Fruit fly (Drosophila melanogaster): ENCODE results near the gene rin.

rin gene

DNA sequence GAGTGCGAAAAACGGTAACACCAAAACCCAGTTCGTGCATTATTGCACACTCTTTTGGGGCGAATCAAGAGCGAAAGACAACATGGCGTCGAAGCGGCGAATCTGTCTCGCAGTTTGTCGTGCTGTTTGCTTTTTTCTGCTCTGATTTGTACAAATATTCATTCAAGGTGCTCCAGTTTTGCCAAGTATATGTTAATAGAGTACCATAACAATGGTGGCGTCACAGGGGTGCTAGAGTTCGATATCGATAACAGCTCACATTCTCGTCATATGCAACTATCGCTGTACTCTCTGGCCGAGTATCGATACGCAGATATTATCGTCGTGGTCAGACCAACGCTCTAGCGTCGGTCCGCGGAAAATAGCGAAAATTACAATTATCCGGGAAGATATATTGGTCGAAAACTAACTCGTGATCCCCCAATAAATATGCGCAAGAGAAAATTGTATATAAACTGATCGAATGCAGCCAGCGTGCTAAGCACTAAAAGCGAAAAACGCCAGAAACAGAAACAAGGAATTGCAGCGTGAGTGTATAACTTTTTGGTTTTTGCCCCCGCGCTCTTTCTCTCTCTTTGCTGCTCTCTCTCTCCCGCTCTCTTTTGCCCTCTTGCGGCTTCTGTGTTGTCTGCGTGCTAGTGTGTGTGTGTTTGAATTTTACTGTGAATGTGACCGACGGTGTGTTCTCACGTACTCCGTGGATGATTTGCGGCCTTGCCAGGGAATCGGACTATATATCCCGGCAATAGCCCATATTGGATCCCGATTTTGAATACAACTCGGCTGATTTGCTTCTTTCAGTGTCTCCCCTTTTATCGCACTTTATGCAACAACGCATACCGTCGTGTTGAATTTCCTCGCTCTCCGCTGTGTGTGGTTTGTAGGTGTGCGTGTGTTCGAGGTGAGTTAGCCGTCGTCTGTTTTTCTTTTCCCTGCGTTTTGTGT lies 37.1 kb downstream of the rin start, which contains the start of gene flfl:
Gene flfl, plus strand, starts transcription at position 298 of the 945 bp plus-strand sequence.
- TF ChIP-seq Dll (optimal IDR thresholded peaks at IDR 0.05) (peak; percentile 94), psq (optimal IDR thresholded peaks at IDR 0.05) (no peak), CG8478 (optimal IDR thresholded peaks at IDR 0.05) (peak; percentile 7)

DNA sequence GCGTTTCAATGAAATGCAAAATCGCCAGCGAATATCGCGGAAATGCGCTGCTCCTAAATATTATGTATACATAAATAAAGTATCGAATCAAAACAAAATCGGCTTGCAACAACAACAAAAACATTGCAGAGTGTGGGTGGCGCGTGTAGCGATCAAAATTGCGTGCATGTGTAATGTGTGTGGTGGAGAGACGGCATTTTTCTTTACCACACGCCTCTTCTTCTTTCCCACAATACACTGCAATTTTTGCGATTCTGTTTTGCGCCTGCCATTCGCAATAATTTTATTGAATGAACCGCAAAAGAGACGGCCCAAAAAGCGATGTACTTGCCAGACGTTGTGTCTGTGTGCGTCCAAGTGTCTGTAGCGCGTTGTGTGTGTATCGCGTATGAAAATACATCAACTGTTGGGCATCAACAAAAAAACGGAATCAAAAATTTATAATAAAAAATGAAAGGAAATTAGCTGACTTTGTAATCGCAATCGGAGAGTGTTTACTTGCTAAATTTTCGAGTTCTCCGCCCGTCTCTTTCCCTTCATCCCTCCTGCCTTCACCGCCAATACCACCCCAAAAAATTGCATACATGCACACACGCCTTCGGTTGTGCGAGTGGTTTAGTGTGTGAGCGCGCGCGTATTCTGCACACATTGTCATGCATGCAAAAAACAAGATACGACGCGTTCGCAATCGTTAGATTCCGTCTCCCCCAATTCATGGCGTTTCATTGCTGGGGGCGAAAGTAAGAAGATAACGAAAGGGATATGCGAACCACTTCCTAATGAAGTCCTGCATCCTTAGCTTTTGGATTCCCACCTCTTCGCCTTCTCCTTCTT lies 38.0 kb downstream of the rin start:
- TF ChIP-seq psq (optimal IDR thresholded peaks at IDR 0.05) = peak; percentile 44
- no peak for TF ChIP-seq Dll (optimal IDR thresholded peaks at IDR 0.05)

DNA sequence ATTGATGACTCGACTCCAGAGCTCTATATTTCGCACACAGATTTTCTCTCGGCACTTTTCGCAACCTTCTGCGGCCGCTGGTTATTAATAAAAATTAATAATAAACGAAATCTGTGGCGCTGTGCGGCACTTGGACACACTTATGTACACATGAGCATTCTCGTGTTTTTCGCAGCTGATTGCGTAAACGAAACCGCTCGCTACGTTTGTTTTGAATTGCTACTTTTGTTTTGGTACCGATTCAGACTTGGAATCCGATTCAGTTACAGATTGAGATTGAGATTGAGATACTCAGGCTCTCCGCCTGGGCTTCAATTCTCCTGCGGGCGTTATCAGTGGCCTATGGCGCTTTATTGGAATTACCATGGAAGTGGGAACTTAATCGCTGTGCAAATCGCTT lies 39.2 kb downstream of the rin start:
- no peak for TF ChIP-seq EcR (GFP tag; optimal IDR thresholded peaks at IDR 0.05)
- no peak for TF ChIP-seq CG8478 (optimal IDR thresholded peaks at IDR 0.05)
- no peak for TF ChIP-seq pan (optimal IDR thresholded peaks at IDR 0.05)
- TF ChIP-seq Dll (optimal IDR thresholded peaks at IDR 0.05) = no peak
- TF ChIP-seq psq (optimal IDR thresholded peaks at IDR 0.05) = no peak
- no peak for TF ChIP-seq usp (GFP tag; optimal IDR thresholded peaks at IDR 0.05)

dm6 chr3R:13686371-13687211 lies 39.8 kb downstream of the rin start, which contains the start of gene omd:
omd (minus strand) TSS chr3R:13687210.
- TF ChIP-seq usp (GFP tag; optimal IDR thresholded peaks at IDR 0.05) = no peak
- no peak for TF ChIP-seq EcR (GFP tag; optimal IDR thresholded peaks at IDR 0.05)
- no peak for TF ChIP-seq Dll (optimal IDR thresholded peaks at IDR 0.05)
- no peak for TF ChIP-seq CG8478 (optimal IDR thresholded peaks at IDR 0.05)
- no peak for TF ChIP-seq psq (optimal IDR thresholded peaks at IDR 0.05)
- no peak for TF ChIP-seq pan (optimal IDR thresholded peaks at IDR 0.05)

DNA sequence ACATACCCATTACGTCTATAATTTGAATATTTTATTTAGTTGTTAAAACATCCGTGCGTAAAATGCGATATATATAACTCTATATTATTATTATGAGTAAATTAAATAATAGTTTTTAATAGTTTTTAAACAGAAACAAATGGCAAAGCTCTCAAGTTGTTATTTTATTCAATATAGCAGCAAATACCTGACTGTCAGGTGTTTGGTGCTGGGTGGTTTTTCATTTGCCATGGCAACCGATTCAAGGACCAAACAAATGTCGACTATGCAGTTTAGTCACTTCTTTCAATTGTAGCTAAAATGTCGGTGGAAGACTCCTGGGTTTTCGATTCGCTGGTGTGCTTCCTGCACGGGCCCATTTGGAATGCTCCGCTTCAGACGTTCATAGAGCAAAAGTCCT lies 46.9 kb downstream of the rin start, which contains the start of gene CG14367:
Gene CG14367, plus strand, starts transcription at position 301 of the 400 bp plus-strand sequence.
- TF ChIP-seq Dll (optimal IDR thresholded peaks at IDR 0.05) (no peak), EcR (GFP tag; optimal IDR thresholded peaks at IDR 0.05) (no peak), usp (GFP tag; optimal IDR thresholded peaks at IDR 0.05) (no peak), pan (optimal IDR thresholded peaks at IDR 0.05) (no peak), psq (optimal IDR thresholded peaks at IDR 0.05) (no peak), CG8478 (optimal IDR thresholded peaks at IDR 0.05) (no peak)

DNA sequence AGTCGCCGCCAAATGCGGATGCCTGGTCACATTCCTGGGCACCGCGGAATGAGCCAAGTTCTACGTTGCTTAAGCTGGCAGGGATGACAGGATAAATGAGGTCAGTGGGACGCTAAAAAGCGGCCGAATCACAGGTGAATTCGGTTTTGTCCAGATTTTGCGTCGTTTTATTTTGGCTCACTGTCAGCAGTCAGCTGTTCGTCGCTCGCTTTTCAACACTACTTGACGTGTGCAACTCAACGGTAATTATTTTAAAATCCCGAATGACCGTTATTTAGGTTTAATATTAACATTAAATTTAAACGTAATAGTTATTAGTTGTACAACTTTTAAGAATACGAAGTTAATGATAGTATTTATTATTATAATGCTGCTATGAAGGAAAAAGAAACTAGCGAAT lies 52.5 kb downstream of the rin start:
- TF ChIP-seq pan (optimal IDR thresholded peaks at IDR 0.05) = no peak
- TF ChIP-seq Dll (optimal IDR thresholded peaks at IDR 0.05) = no peak

DNA sequence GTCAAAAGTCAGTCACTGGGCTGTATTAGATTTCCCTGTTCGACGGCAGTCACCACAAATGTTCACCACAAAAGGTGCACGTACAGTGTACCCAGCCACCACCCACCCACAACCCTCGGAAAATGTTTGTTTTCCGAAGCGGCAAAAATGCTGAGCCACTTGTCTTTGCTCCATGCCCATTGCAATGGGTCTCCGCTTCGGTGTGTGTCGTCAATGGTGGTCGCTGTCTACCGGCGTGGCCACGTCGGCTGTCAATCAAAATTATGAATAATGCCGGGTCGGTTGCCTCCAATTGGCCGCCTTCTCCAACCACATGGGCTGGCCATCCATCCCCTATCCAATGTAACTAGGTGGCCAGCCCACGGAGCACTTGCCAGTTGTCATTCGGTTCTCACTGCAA lies 53.4 kb downstream of the rin start, which contains the start of gene ninaB:
Gene ninaB, plus strand, starts transcription at position 374 of the 400 bp plus-strand sequence.
- no peak for TF ChIP-seq Dll (optimal IDR thresholded peaks at IDR 0.05)
- no peak for TF ChIP-seq CG8478 (optimal IDR thresholded peaks at IDR 0.05)
- TF ChIP-seq pan (optimal IDR thresholded peaks at IDR 0.05) = no peak
- TF ChIP-seq EcR (GFP tag; optimal IDR thresholded peaks at IDR 0.05) = no peak
- TF ChIP-seq usp (GFP tag; optimal IDR thresholded peaks at IDR 0.05) = no peak

DNA sequence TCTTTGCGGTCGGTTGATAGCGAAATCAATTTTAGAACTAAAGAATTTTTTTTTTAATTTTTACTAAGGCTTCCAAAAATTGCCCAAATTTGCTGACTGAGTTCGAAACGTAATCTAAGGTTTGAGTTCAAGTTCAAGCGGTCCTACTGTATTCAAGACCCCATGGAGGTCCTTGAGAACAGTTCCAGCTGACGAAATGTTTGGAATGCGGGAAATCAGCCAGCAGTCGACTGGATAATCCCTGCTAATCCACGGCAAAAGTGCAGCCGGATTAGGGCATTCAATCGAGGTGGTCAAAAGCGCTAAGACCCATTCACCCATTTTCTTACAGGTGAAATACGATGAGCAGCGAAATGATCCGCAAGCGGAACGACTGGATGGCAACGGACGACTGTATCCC lies 53.9 kb downstream of the rin start, which contains the start of gene f-cup:
Gene f-cup, minus strand, starts transcription at position 101 of the 400 bp plus-strand sequence.
- TF ChIP-seq CG8478 (optimal IDR thresholded peaks at IDR 0.05) = no peak
- TF ChIP-seq pan (optimal IDR thresholded peaks at IDR 0.05) = no peak
- no peak for TF ChIP-seq psq (optimal IDR thresholded peaks at IDR 0.05)
- no peak for TF ChIP-seq usp (GFP tag; optimal IDR thresholded peaks at IDR 0.05)
- TF ChIP-seq EcR (GFP tag; optimal IDR thresholded peaks at IDR 0.05) = no peak
- TF ChIP-seq Dll (optimal IDR thresholded peaks at IDR 0.05) = no peak

Measured in whole organism.